Worm (Caenorhabditis elegans) whole organism, L1 larva: Measurements from ENCODE around the gene msp-31.

Experiments used
- C34B4.2 ChIP-seq: sonication (generic microtip); optimal IDR thresholded peaks from 2 replicates; lab custom pipeline; 2017; ENCODE audit warnings: mild to moderate bottlenecking, missing genetic modification characterization, missing compliant biosample characterization
- F16B12.6 ChIP-seq: fragments of 150-350 bp; optimal IDR thresholded peaks from 2 replicates; lab custom pipeline; 2014; ENCODE audit warnings: missing biosample characterization, missing genetic modification characterization
- aly-2 ChIP-seq: fragments of 150-350 bp; optimal IDR thresholded peaks from 2 replicates; lab custom pipeline; 2014; ENCODE audit warnings: missing biosample characterization, missing genetic modification characterization
- ama-1 ChIP-seq: fragments of 150-350 bp; optimal IDR thresholded peaks from 2 replicates; lab custom pipeline; 2014
- ceh-8 ChIP-seq: fragments of 200-800 bp; sonication (Bioruptor generic); optimal IDR thresholded peaks from 2 replicates; lab custom pipeline; 2018; ENCODE audit warnings: mild to moderate bottlenecking, missing genetic modification characterization, moderate library complexity, missing compliant biosample characterization
- ceh-82 ChIP-seq, 3 experiments: fragments of 150-350 bp in 1 of 3; sonication (generic microtip) in 2 of 3; optimal IDR thresholded peaks; 2 replicates each; lab custom pipeline; 2014 to 2017; ENCODE audit warnings: missing biosample characterization in 3 of 3, missing genetic modification characterization in 3 of 3
- ceh-88 ChIP-seq: fragments of 200-800 bp; sonication (Bioruptor generic); IDR thresholded peaks from 2 replicates; pipeline ENCODE4 v1.3.6; 2022; ENCODE audit warnings: missing genetic modification characterization, missing compliant biosample characterization
- ceh-90 ChIP-seq: sonication (generic microtip); optimal IDR thresholded peaks from 2 replicates; lab custom pipeline; 2016; ENCODE audit warnings: missing genetic modification characterization, missing compliant biosample characterization
- dpl-1 ChIP-seq, 3 experiments: fragments of 150-350 bp in 2 of 3; sonication (generic microtip) in 1 of 3; optimal IDR thresholded peaks; 2 replicates each; lab custom pipeline; 2014 to 2017; ENCODE audit warnings: missing biosample characterization in 3 of 3, missing genetic modification characterization in 3 of 3, missing genetic modification reagents in 3 of 3
- dsc-1 ChIP-seq: sonication (generic microtip); optimal IDR thresholded peaks from 2 replicates; lab custom pipeline; 2016; ENCODE audit warnings: mild to moderate bottlenecking, missing genetic modification characterization, missing compliant biosample characterization
- efl-1 ChIP-seq, 4 experiments: fragments of 150-350 bp; optimal IDR thresholded peaks in 3 of 4; peaks in 1 of 4; 1 replicate in 1 of 4; 2 replicates in 3 of 4; lab custom pipeline; 2014; ENCODE audit warnings: missing biosample characterization in 2 of 4, missing genetic modification characterization in 2 of 4, missing genetic modification reagents in 2 of 4
- efl-3 ChIP-seq: fragments of 200-800 bp; sonication (Bioruptor generic); optimal IDR thresholded peaks from 2 replicates; lab custom pipeline; 2018; ENCODE audit warnings: mild to moderate bottlenecking, missing genetic modification characterization, missing compliant biosample characterization
- egl-13 ChIP-seq: sonication (generic microtip); optimal IDR thresholded peaks from 2 replicates; lab custom pipeline; 2016; ENCODE audit warnings: missing genotype, missing genetic modification reagents, missing genetic modification characterization, missing compliant biosample characterization
- egl-27 ChIP-seq, 2 experiments: fragments of 150-350 bp in 1 of 2; sonication (generic microtip); optimal IDR thresholded peaks; 3 replicates each; lab custom pipeline; 2017 to 2018; ENCODE audit warnings: missing biosample characterization in 2 of 2, missing genetic modification characterization in 2 of 2, missing genetic modification reagents in 2 of 2
- elt-2 ChIP-seq: sonication (generic microtip); optimal IDR thresholded peaks from 2 replicates; lab custom pipeline; 2016; ENCODE audit warnings: missing genetic modification characterization, mild to moderate bottlenecking, inconsistent platforms, missing compliant biosample characterization, missing genetic modification reagents
- ets-5 ChIP-seq: fragments of 200-800 bp; sonication (Bioruptor generic); IDR thresholded peaks from 2 replicates; pipeline ENCODE4 v1.3.6; 2022; ENCODE audit warnings: missing genetic modification characterization, missing compliant biosample characterization
- fkh-4 ChIP-seq: sonication (generic microtip); optimal IDR thresholded peaks from 2 replicates; lab custom pipeline; 2016; ENCODE audit warnings: missing compliant biosample characterization, missing genetic modification characterization, borderline replicate concordance
- fos-1 ChIP-seq: fragments of 150-350 bp; optimal IDR thresholded peaks from 2 replicates; lab custom pipeline; 2014; ENCODE audit warnings: missing biosample characterization, missing genetic modification characterization
- hlh-17 ChIP-seq: fragments of 200-800 bp; sonication (Bioruptor generic); optimal IDR thresholded peaks from 2 replicates; lab custom pipeline; 2018; ENCODE audit warnings: missing genetic modification characterization, mild to moderate bottlenecking, missing compliant biosample characterization, moderate library complexity, borderline replicate concordance
- hlh-4 ChIP-seq: sonication (generic microtip); optimal IDR thresholded peaks from 2 replicates; lab custom pipeline; 2016; ENCODE audit warnings: mild to moderate bottlenecking, missing genetic modification characterization, missing compliant biosample characterization
- hpl-2 ChIP-seq: fragments of 150-350 bp; optimal IDR thresholded peaks from 2 replicates; lab custom pipeline; 2014; ENCODE audit warnings: missing biosample characterization, missing genetic modification reagents, missing genetic modification characterization
- irx-1 ChIP-seq: sonication (generic microtip); optimal IDR thresholded peaks from 2 replicates; lab custom pipeline; 2016; ENCODE audit warnings: missing genetic modification characterization, missing compliant biosample characterization
- isw-1 ChIP-seq: fragments of 200-800 bp; sonication (Bioruptor generic); IDR thresholded peaks from 2 replicates; pipeline ENCODE4 v1.3.6; 2022; ENCODE audit warnings: missing genetic modification characterization, missing compliant biosample characterization
- jun-1 ChIP-seq: fragments of 150-350 bp; optimal IDR thresholded peaks from 2 replicates; lab custom pipeline; 2014; ENCODE audit warnings: missing biosample characterization, missing genetic modification reagents, missing genetic modification characterization
- lin-15B ChIP-seq: fragments of 150-350 bp; sonication (generic microtip); optimal IDR thresholded peaks from 3 replicates; lab custom pipeline; 2014; ENCODE audit warnings: missing biosample characterization, missing genetic modification characterization
- lin-35 ChIP-seq, 2 experiments: fragments of 150-350 bp; optimal IDR thresholded peaks; 2 replicates each; lab custom pipeline; 2014; ENCODE audit warnings: missing biosample characterization in 2 of 2, missing genetic modification characterization in 2 of 2, missing genetic modification reagents in 2 of 2
- lsy-2 ChIP-seq, 2 experiments: fragments of 150-350 bp; optimal IDR thresholded peaks; 2 replicates each; lab custom pipeline; 2014; ENCODE audit warnings: missing biosample characterization in 2 of 2, missing genetic modification characterization in 2 of 2
- mdl-1 ChIP-seq, 2 experiments: fragments of 150-350 bp; optimal IDR thresholded peaks; 2 replicates each; lab custom pipeline; 2014 to 2017; ENCODE audit warnings: missing biosample characterization in 2 of 2, missing genetic modification characterization in 2 of 2, inconsistent platforms in 1 of 2
- mef-2 ChIP-seq: fragments of 150-350 bp; optimal IDR thresholded peaks from 2 replicates; lab custom pipeline; 2014; ENCODE audit warnings: missing biosample characterization, missing genetic modification characterization
- nhr-12 ChIP-seq: sonication (generic microtip); optimal IDR thresholded peaks from 2 replicates; lab custom pipeline; 2017; ENCODE audit warnings: missing biosample characterization, missing genetic modification characterization
- nhr-20 ChIP-seq: sonication (generic microtip); optimal IDR thresholded peaks from 2 replicates; lab custom pipeline; 2016; ENCODE audit warnings: mild to moderate bottlenecking, missing genetic modification characterization, missing compliant biosample characterization
- nhr-47 ChIP-seq: sonication (generic microtip); optimal IDR thresholded peaks from 2 replicates; lab custom pipeline; 2016; ENCODE audit warnings: mild to moderate bottlenecking, missing genetic modification characterization, moderate library complexity, missing compliant biosample characterization
- nhr-71 ChIP-seq: sonication (generic microtip); optimal IDR thresholded peaks from 2 replicates; lab custom pipeline; 2016; ENCODE audit warnings: mild to moderate bottlenecking, missing genetic modification characterization, moderate library complexity, missing compliant biosample characterization
- nhr-76 ChIP-seq: sonication (generic microtip); optimal IDR thresholded peaks from 2 replicates; lab custom pipeline; 2017; ENCODE audit warnings: missing biosample characterization, missing genetic modification characterization
- nhr-84 ChIP-seq: sonication (generic microtip); optimal IDR thresholded peaks from 2 replicates; lab custom pipeline; 2017; ENCODE audit warnings: missing biosample characterization, missing genetic modification characterization
- nhr-90 ChIP-seq: sonication (generic microtip); optimal IDR thresholded peaks from 2 replicates; lab custom pipeline; 2016; ENCODE audit warnings: mild to moderate bottlenecking, missing genetic modification characterization, missing compliant biosample characterization; ENCODE audit not compliant: poor library complexity
- pax-3 ChIP-seq: fragments of 200-800 bp; sonication (Bioruptor generic); optimal IDR thresholded peaks from 2 replicates; lab custom pipeline; 2018; ENCODE audit warnings: mild to moderate bottlenecking, missing genetic modification characterization, moderate library complexity, missing compliant biosample characterization
- pqm-1 ChIP-seq: sonication (generic microtip); optimal IDR thresholded peaks from 3 replicates; lab custom pipeline; 2017; ENCODE audit warnings: missing biosample characterization, missing genetic modification characterization
- rnt-1 ChIP-seq: sonication (generic microtip); optimal IDR thresholded peaks from 2 replicates; lab custom pipeline; 2016; ENCODE audit warnings: mild to moderate bottlenecking, missing genetic modification characterization, moderate library complexity, missing compliant biosample characterization
- skn-1 ChIP-seq: fragments of 150-350 bp; optimal IDR thresholded peaks from 2 replicates; lab custom pipeline; 2014; ENCODE audit warnings: missing biosample characterization, missing genetic modification characterization
- sox-4 ChIP-seq: sonication (generic microtip); optimal IDR thresholded peaks from 2 replicates; lab custom pipeline; 2016; ENCODE audit warnings: missing genetic modification characterization, missing compliant biosample characterization
- sptf-1 ChIP-seq: fragments of 150-350 bp; optimal IDR thresholded peaks from 2 replicates; lab custom pipeline; 2014; ENCODE audit warnings: missing biosample characterization, missing genetic modification characterization
- tlp-1 ChIP-seq: fragments of 150-350 bp; optimal IDR thresholded peaks from 2 replicates; lab custom pipeline; 2014; ENCODE audit warnings: missing biosample characterization, missing genetic modification characterization
- unc-130 ChIP-seq: fragments of 150-350 bp; optimal IDR thresholded peaks from 2 replicates; lab custom pipeline; 2017; ENCODE audit warnings: missing biosample characterization, missing genetic modification characterization, inconsistent platforms
- unc-30 ChIP-seq: sonication (generic microtip); optimal IDR thresholded peaks from 2 replicates; lab custom pipeline; 2017; ENCODE audit warnings: missing biosample characterization, missing genetic modification characterization
- vab-15 ChIP-seq: sonication (generic microtip); optimal IDR thresholded peaks from 2 replicates; lab custom pipeline; 2017; ENCODE audit warnings: missing genotype, mild to moderate bottlenecking, missing genetic modification characterization, missing compliant biosample characterization
- zag-1 ChIP-seq: fragments of 150-350 bp; optimal IDR thresholded peaks from 2 replicates; lab custom pipeline; 2014; ENCODE audit warnings: missing biosample characterization, missing genetic modification characterization
- zip-4 ChIP-seq: fragments of 200-800 bp; sonication (Bioruptor generic); optimal IDR thresholded peaks from 2 replicates; lab custom pipeline; 2018; ENCODE audit warnings: mild to moderate bottlenecking, missing genetic modification characterization, moderate library complexity, missing compliant biosample characterization
- ztf-4 ChIP-seq: fragments of 150-350 bp; optimal IDR thresholded peaks from 2 replicates; lab custom pipeline; 2014; ENCODE audit warnings: missing biosample characterization, missing genetic modification characterization

msp-31 gene

ce11 chrII:4945695-4946094 is 29.3 kb upstream of the msp-31 start, which contains the start of the genes gldi-11 and ZK546.2 (continued):
- no peak for TF ChIP-seq efl-3 (GFP tag; lab: Kevin White, UChicago)
- TF ChIP-seq ceh-88 (GFP tag; lab: Robert Waterston, UW), result no peak
- TF ChIP-seq hlh-17 (GFP tag; lab: Kevin White, UChicago), result no peak
- TF ChIP-seq tlp-1 (tag; lab: Kevin White, UChicago), result no peak
- no peak for TF ChIP-seq mef-2 (tag; lab: Kevin White, UChicago)
- no peak for TF ChIP-seq dsc-1 (tag; lab: Kevin White, UChicago)
- no peak for TF ChIP-seq jun-1
- TF ChIP-seq nhr-76 (tag; lab: Kevin White, UChicago), result no peak
- no peak for TF ChIP-seq sptf-1 (tag; lab: Kevin White, UChicago)
- TF ChIP-seq C34B4.2 (tag; lab: Kevin White, UChicago), result no peak
- TF ChIP-seq rnt-1 (tag; lab: Kevin White, UChicago), result no peak
- no peak for TF ChIP-seq unc-30
- TF ChIP-seq ceh-8 (GFP tag; lab: Kevin White, UChicago), result no peak
- no peak for TF ChIP-seq unc-130 (tag; lab: Kevin White, UChicago)
- no peak for TF ChIP-seq hpl-2 (GFP tag; lab: Kevin White, UChicago)
- no peak for TF ChIP-seq nhr-84 (tag; lab: Kevin White, UChicago)
- no peak for TF ChIP-seq egl-13 (tag; lab: Kevin White, UChicago)
- TF ChIP-seq zip-4 (GFP tag; lab: Kevin White, UChicago), result no peak
- TF ChIP-seq sox-4 (tag; lab: Kevin White, UChicago), result no peak
- TF ChIP-seq vab-15, result no peak
- no peak for TF ChIP-seq ets-5 (GFP tag; lab: Robert Waterston, UW)
- no peak for TF ChIP-seq ama-1 (lab: Kevin White, UChicago)
- TF ChIP-seq nhr-90 (tag; lab: Kevin White, UChicago), result peak; percentile 1
- TF ChIP-seq hlh-4 (tag; lab: Kevin White, UChicago), result no peak
- TF ChIP-seq pax-3, result no peak
- TF ChIP-seq lin-35 (GFP tag; optimal IDR thresholded peaks at IDR 0.05; lab: Kevin White, UChicago), result peak in 1 of 2 experiments; percentile 31
- peak; percentile 11 for TF ChIP-seq F16B12.6 (tag; lab: Kevin White, UChicago)
- no peak for TF ChIP-seq fos-1
- no peak for TF ChIP-seq fkh-4
- TF ChIP-seq lin-15B, result no peak
- no peak for TF ChIP-seq pqm-1 (tag; lab: Kevin White, UChicago)
- TF ChIP-seq lsy-2 (tag; optimal IDR thresholded peaks at IDR 0.05; lab: Kevin White, UChicago), result peak in 1 of 2 experiments; percentile 46
- no peak for TF ChIP-seq isw-1
- no peak for TF ChIP-seq ceh-90 (tag; lab: Kevin White, UChicago)
- TF ChIP-seq ztf-4 (tag; lab: Kevin White, UChicago), result no peak
- no peak for TF ChIP-seq ceh-82 (tag; optimal IDR thresholded peaks at IDR 0.05; lab: Kevin White, UChicago)
- no peak for TF ChIP-seq nhr-20 (tag; lab: Kevin White, UChicago)
- TF ChIP-seq nhr-47 (tag; lab: Kevin White, UChicago), result no peak
- TF ChIP-seq irx-1 (tag; lab: Kevin White, UChicago), result no peak
- no peak for TF ChIP-seq zag-1 (tag; lab: Kevin White, UChicago)
- peak; percentile 5 for TF ChIP-seq skn-1 (tag; lab: Kevin White, UChicago)
- peak in 1 of 3 experiments; percentile 14 for TF ChIP-seq dpl-1 (GFP tag; optimal IDR thresholded peaks at IDR 0.05; lab: Kevin White, UChicago)
- TF ChIP-seq elt-2 (tag; lab: Kevin White, UChicago), result peak; percentile 1
- no peak for TF ChIP-seq nhr-71 (tag; lab: Kevin White, UChicago)
- TF ChIP-seq mdl-1 (tag; optimal IDR thresholded peaks at IDR 0.05; lab: Kevin White, UChicago), result no peak
- TF ChIP-seq aly-2 (tag; lab: Kevin White, UChicago), result no peak
- TF ChIP-seq egl-27 (tag; optimal IDR thresholded peaks at IDR 0.05; lab: Kevin White, UChicago), result no peak
- no peak for TF ChIP-seq nhr-12 (tag; lab: Kevin White, UChicago)
- TF ChIP-seq efl-1 (optimal IDR thresholded peaks at IDR 0.05; lab: Kevin White, UChicago), result no peak
- peak in 1 of 2 experiments; percentile 89 for TF ChIP-seq efl-1 (GFP tag; optimal IDR thresholded peaks at IDR 0.05 in 1 of 2; lab: Kevin White, UChicago)
- TF ChIP-seq, all 84 proteins: peak for 8
